Worm (Caenorhabditis elegans): ENCODE data around the gene C52E2.3.

C52E2.3 gene

ce11 chrII:1893912-1894311 lies 42.9 kb downstream of the C52E2.3 start, which contains the start of gene C16C4.1:
Gene C16C4.1 (plus strand): TSS chrII:1894212.
- TF ChIP-seq aly-2 (tag; optimal IDR thresholded peaks at IDR 0.05) (no peak), Y105C5A.15 (GFP tag; IDR thresholded peaks at IDR 0.05) (no peak), R02D3.7 (tag; optimal IDR thresholded peaks at IDR 0.05) (no peak), ctbp-1 (GFP tag; IDR thresholded peaks at IDR 0.05) (no peak), sdz-12 (GFP tag; optimal IDR thresholded peaks at IDR 0.05) (no peak), hif-1 (tag; optimal IDR thresholded peaks at IDR 0.05) (no peak), spr-1 (tag; optimal IDR thresholded peaks at IDR 0.05) (no peak), lir-3 (tag; optimal IDR thresholded peaks at IDR 0.05) (no peak), unc-62 (GFP tag; optimal IDR thresholded peaks at IDR 0.05 in 1 of 2) (no peak), unc-62 (tag; optimal IDR thresholded peaks at IDR 0.05) (no peak), D1046.2 (GFP tag; IDR thresholded peaks at IDR 0.05) (no peak), lin-39 (tag; optimal IDR thresholded peaks at IDR 0.05) (no peak), saeg-2 (GFP tag; IDR thresholded peaks at IDR 0.05) (no peak), nhr-10 (tag; optimal IDR thresholded peaks at IDR 0.05) (no peak), pqm-1 (tag; optimal IDR thresholded peaks at IDR 0.05) (no peak), nhr-25 (tag; optimal IDR thresholded peaks at IDR 0.05; ENCODE audit: borderline replicate concordance, insufficient read depth) (no peak), daf-8 (GFP tag; IDR thresholded peaks at IDR 0.05) (no peak), ama-1 (optimal IDR thresholded peaks at IDR 0.05) (no peak), unc-39 (tag; optimal IDR thresholded peaks at IDR 0.05) (no peak)

- no peak for TF ChIP-seq pha-4 (GFP tag; IDR thresholded peaks at IDR 0.05)
- TF ChIP-seq pha-4 (tag; optimal IDR thresholded peaks at IDR 0.05) = no peak
- no peak for TF ChIP-seq daf-19 (GFP tag; conservative IDR thresholded peaks at IDR 0.05)
- no peak for TF ChIP-seq dmd-6 (GFP tag; IDR thresholded peaks at IDR 0.05)
- TF ChIP-seq ztf-11 (tag; optimal IDR thresholded peaks at IDR 0.05) = no peak
- no peak for TF ChIP-seq Y48G9A.11 (GFP tag; IDR thresholded peaks at IDR 0.05)
- no peak for TF ChIP-seq snpc-4 (tag; optimal IDR thresholded peaks at IDR 0.05)
- no peak for TF ChIP-seq ces-1 (GFP tag; optimal IDR thresholded peaks at IDR 0.05)
- TF ChIP-seq nhr-48 (tag; optimal IDR thresholded peaks at IDR 0.05) = no peak
- TF ChIP-seq mdt-29 (GFP tag; IDR thresholded peaks at IDR 0.05) = no peak
- TF ChIP-seq nhr-28 (tag; optimal IDR thresholded peaks at IDR 0.05) = no peak
- TF ChIP-seq egl-27 (tag; optimal IDR thresholded peaks at IDR 0.05) = no peak
- TF ChIP-seq nhr-237 (tag; optimal IDR thresholded peaks at IDR 0.05) = no peak
- no peak for TF ChIP-seq nhr-102 (tag; optimal IDR thresholded peaks at IDR 0.05)
- no peak for TF ChIP-seq zag-1 (tag; optimal IDR thresholded peaks at IDR 0.05)
- no peak for TF ChIP-seq mdl-1 (tag; optimal IDR thresholded peaks at IDR 0.05)
- no peak for TF ChIP-seq fkh-10 (GFP tag; optimal IDR thresholded peaks at IDR 0.05)
Measured at ce11 chrII:1895278-1895677, 44.2 kb downstream of the C52E2.3 start, which contains the start of gene C46F9.5. Gene C46F9.5 (plus strand): TSS chrII:1895578.

ce11 chrII:1895762-1896161 lies 44.7 kb downstream of the C52E2.3 start, which contains the start of gene math-25:
Gene math-25 (plus strand): TSS chrII:1896062.
- no peak for TF ChIP-seq tag-97 (GFP tag; IDR thresholded peaks at IDR 0.05)
- no peak for TF ChIP-seq mxl-3 (GFP tag; optimal IDR thresholded peaks at IDR 0.05)
- no peak for TF ChIP-seq pha-4 (GFP tag; IDR thresholded peaks at IDR 0.05)
- no peak for TF ChIP-seq pha-4 (tag; optimal IDR thresholded peaks at IDR 0.05)
- TF ChIP-seq fkh-10 (GFP tag; optimal IDR thresholded peaks at IDR 0.05) = no peak
- no peak for TF ChIP-seq nhr-41 (GFP tag; IDR thresholded peaks at IDR 0.05)
- no peak for TF ChIP-seq nhr-28 (tag; optimal IDR thresholded peaks at IDR 0.05)
- TF ChIP-seq ZK546.5 (tag; optimal IDR thresholded peaks at IDR 0.05) = no peak
- no peak for TF ChIP-seq gei-8 (GFP tag; optimal IDR thresholded peaks at IDR 0.05)
- no peak for TF ChIP-seq ZK337.2 (GFP tag; IDR thresholded peaks at IDR 0.05)
- TF ChIP-seq ceh-62 (tag; optimal IDR thresholded peaks at IDR 0.05) = no peak
- TF ChIP-seq daf-19 (GFP tag; conservative IDR thresholded peaks at IDR 0.05) = no peak
